Fruit fly (Drosophila melanogaster) whole organism, adult: ENCODE measurements around the gene Cyp309a2.

Source experiments
- CG12768 ChIP-seq: fragments of 200-800 bp; sonication (Bioruptor generic); optimal IDR thresholded peaks from 2 replicates; lab custom pipeline; 2017; ENCODE audit warnings: missing biosample characterization, missing genetic modification characterization, mild to moderate bottlenecking, moderate library complexity, missing genetic modification reagents
- CG1620 ChIP-seq: fragments of 200-800 bp; sonication (Bioruptor generic); optimal IDR thresholded peaks from 2 replicates; lab custom pipeline; 2016; ENCODE audit warnings: missing biosample characterization, missing genetic modification characterization
- Crg-1 ChIP-seq: fragments of 200-800 bp; sonication (Bioruptor generic); optimal IDR thresholded peaks from 2 replicates; lab custom pipeline; 2016; ENCODE audit warnings: missing biosample characterization, missing genetic modification characterization
- Mnt ChIP-seq: fragments of 200-800 bp; sonication (Bioruptor generic); optimal IDR thresholded peaks from 2 replicates; lab custom pipeline; 2016; ENCODE audit warnings: missing biosample characterization, mild to moderate bottlenecking, missing genetic modification characterization
- cic ChIP-seq: fragments of 200-800 bp; sonication (Bioruptor generic); optimal IDR thresholded peaks from 2 replicates; lab custom pipeline; 2017; ENCODE audit warnings: missing biosample characterization, mild to moderate bottlenecking, missing genetic modification characterization, moderate library complexity
- cnc ChIP-seq, 2 experiments: fragments of >200 bp; optimal IDR thresholded peaks; 2 replicates each; lab custom pipeline; 2017
- kay ChIP-seq: fragments of 200-800 bp; sonication (Bioruptor generic); peaks from one replicate; lab custom pipeline; 2016; ENCODE audit warnings: missing biosample characterization, missing genetic modification characterization, borderline replicate concordance
- ovo ChIP-seq: fragments of 200-800 bp; sonication (Bioruptor generic); optimal IDR thresholded peaks from 2 replicates; lab custom pipeline; 2016; ENCODE audit warnings: missing biosample characterization, missing genetic modification characterization
- pad ChIP-seq: fragments of 200-800 bp; sonication (Bioruptor generic); optimal IDR thresholded peaks from 3 replicates; lab custom pipeline; 2017; ENCODE audit warnings: missing biosample characterization, missing genetic modification characterization, mild to moderate bottlenecking, moderate library complexity, missing genetic modification reagents
- tj ChIP-seq: fragments of 200-800 bp; sonication (Bioruptor generic); optimal IDR thresholded peaks from 3 replicates; lab custom pipeline; 2017; ENCODE audit warnings: missing biosample characterization, mild to moderate bottlenecking, missing genetic modification characterization, moderate library complexity
- toe ChIP-seq: fragments of 200-800 bp; sonication (Bioruptor generic); optimal IDR thresholded peaks from 2 replicates; lab custom pipeline; 2016; ENCODE audit warnings: missing biosample characterization, missing genetic modification characterization

DNA sequence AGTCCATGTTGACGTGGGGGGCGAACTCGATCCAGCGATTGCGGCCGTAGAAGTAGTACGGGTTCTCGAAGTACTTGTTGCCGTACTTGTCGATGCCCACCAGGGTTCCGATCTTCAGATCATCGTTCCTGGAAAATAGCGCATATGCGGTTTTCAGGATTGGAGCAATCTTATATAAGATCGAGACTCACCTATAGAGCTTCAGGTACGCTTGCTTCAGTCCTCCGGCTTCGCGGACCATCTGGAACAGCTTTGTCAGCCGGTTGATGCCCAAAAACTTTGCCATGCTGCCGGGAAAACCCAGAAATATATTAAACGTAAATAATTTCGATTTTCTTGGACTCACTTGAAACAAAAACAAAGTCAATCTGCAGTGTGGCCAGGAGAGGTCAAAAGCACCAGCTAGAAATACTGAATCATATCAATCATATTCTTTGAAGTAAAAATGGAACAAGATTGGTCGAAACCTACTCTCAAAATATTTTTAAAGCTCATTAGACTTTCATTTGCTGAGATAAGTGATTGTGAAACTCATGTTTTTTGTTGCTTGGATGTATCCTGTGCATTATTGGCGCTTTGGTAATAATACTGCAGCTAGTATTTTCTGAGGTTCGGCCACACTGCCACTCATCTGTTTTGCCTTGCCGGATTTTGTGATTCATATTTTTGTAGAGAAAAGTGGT lies 7.0 kb upstream of the Cyp309a2 start, which contains the start of the genes ND-B17.2 and Arpc5:
- TF ChIP-seq tj (no peak), pad (GFP tag; lab: Kevin White, UChicago) (no peak), cic (no peak), ovo (no peak), toe (GFP tag; lab: Kevin White, UChicago) (no peak), CG12768 (no peak), kay (no peak), cnc (optimal IDR thresholded peaks at IDR 0.05; lab: Kevin White, UChicago) (no peak), Crg-1 (GFP tag; lab: Kevin White, UChicago) (no peak), Mnt (GFP tag; lab: Kevin White, UChicago) (peak; percentile 17), CG1620 (GFP tag; lab: Kevin White, UChicago) (peak; percentile 22)
